Fruit fly (Drosophila melanogaster): ENCODE data around the gene Pcyt2.
A peak's percentile ranks its signal among the peaks of the same experiment; 100 is the strongest.

The Pcyt2 gene

DNA sequence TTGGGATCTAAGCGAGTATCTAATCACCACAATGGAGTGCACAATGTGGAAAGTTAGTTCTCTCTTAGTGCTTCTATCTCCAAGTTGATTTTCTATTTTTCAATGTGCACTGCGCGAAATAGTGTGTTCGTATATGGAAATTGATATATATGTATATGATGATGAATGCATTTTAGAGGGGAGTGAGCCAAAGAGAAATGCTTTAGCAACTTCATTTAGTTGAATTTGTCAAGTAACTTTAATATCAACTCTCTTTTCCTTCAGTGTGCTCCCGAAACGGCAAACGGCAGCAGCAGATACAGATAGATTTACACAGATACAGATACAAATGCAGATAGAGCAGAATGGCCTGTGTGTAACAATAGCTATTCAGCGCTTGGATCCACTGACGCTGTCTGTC, 30.7 kb downstream of the Pcyt2 start (continued):
- TF ChIP-seq Atf6 (GFP tag; IDR thresholded peaks at IDR 0.05) (peak; percentile 36; the same call in 1 of the 2 replicates), CG7987 (GFP tag; optimal IDR thresholded peaks at IDR 0.05) (no peak), CG2116 (GFP tag; optimal IDR thresholded peaks at IDR 0.05) (peak; percentile 18), CG13287 (GFP tag; IDR thresholded peaks at IDR 0.05; ENCODE audit: partially characterized antibody) (no peak), NC2β (GFP tag; optimal IDR thresholded peaks at IDR 0.05) (peak; percentile 64), CG5245 (GFP tag; optimal IDR thresholded peaks at IDR 0.05) (no peak), Oli (tag; optimal IDR thresholded peaks at IDR 0.05) (peak; percentile 72), CG16813 (GFP tag; IDR thresholded peaks at IDR 0.05; ENCODE audit: partially characterized antibody) (no peak), Rfx (GFP tag; IDR thresholded peaks at IDR 0.05) (peak; percentile 66), HLH4C (GFP tag; IDR thresholded peaks at IDR 0.05; ENCODE audit: partially characterized antibody) (no peak), CG30431 (GFP tag; optimal IDR thresholded peaks at IDR 0.05) (peak; percentile 52), CG7963 (GFP tag; IDR thresholded peaks at IDR 0.05; ENCODE audit: partially characterized antibody) (no peak), Bteb2 (GFP tag; optimal IDR thresholded peaks at IDR 0.05) (peak; percentile 16), CG7786 (GFP tag; optimal IDR thresholded peaks at IDR 0.05) (peak; percentile 26), CG3995 (GFP tag; optimal IDR thresholded peaks at IDR 0.05) (no peak), slbo (GFP tag; IDR thresholded peaks at IDR 0.05) (peak; percentile 66), Lhr (GFP tag; optimal IDR thresholded peaks at IDR 0.05) (peak; percentile 17), sd (tag; optimal IDR thresholded peaks at IDR 0.05) (no peak), CG16779 (GFP tag; IDR thresholded peaks at IDR 0.05) (no peak), CG9797 (GFP tag; optimal IDR thresholded peaks at IDR 0.05) (no peak), ems (GFP tag; optimal IDR thresholded peaks at IDR 0.05) (peak; percentile 57), CG32772 (GFP tag; IDR thresholded peaks at IDR 0.05) (peak; percentile 65), CG2875 (GFP tag; optimal IDR thresholded peaks at IDR 0.05) (peak; percentile 56), CG15601 (tag; optimal IDR thresholded peaks at IDR 0.05) (peak; percentile 59), CG13624 (GFP tag; optimal IDR thresholded peaks at IDR 0.05) (peak; percentile 55), NfI (GFP tag; optimal IDR thresholded peaks at IDR 0.05) (peak; percentile 32), E2f1 (GFP tag; IDR thresholded peaks at IDR 0.05) (peak; percentile 34; the same call in 1 of the 2 replicates), CG18011 (GFP tag; optimal IDR thresholded peaks at IDR 0.05) (no peak), repo (GFP tag; optimal IDR thresholded peaks at IDR 0.05) (no peak), lola (GFP tag; optimal IDR thresholded peaks at IDR 0.05) (peak in 1 of 3 experiments; percentile 59), zen2 (GFP tag; IDR thresholded peaks at IDR 0.05; ENCODE audit: partially characterized antibody) (no peak), Chrac-16 (GFP tag; optimal IDR thresholded peaks at IDR 0.05) (peak; percentile 71), CG2712 (tag; optimal IDR thresholded peaks at IDR 0.05) (peak; percentile 80), psq (GFP tag; optimal IDR thresholded peaks at IDR 0.05) (peak; percentile 22), pb (GFP tag; optimal IDR thresholded peaks at IDR 0.05) (no peak), B-H1 (GFP tag; IDR thresholded peaks at IDR 0.05) (peak; percentile 36; the same call in 2 of the 3 replicates), CG14710 (tag; optimal IDR thresholded peaks at IDR 0.05) (no peak), Atf3 (GFP tag; optimal IDR thresholded peaks at IDR 0.05) (peak; percentile 52), Ravus (GFP tag; IDR thresholded peaks at IDR 0.05) (no peak), wor (GFP tag; IDR thresholded peaks at IDR 0.05) (no peak; the same call in 1 of the 2 replicates), CG8924 (tag; optimal IDR thresholded peaks at IDR 0.05) (peak; percentile 69), oc (tag; optimal IDR thresholded peaks at IDR 0.05) (peak; percentile 59), Awh (GFP tag; IDR thresholded peaks at IDR 0.05) (peak; percentile 70; the same call in 1 of the 2 replicates), corto (GFP tag; optimal IDR thresholded peaks at IDR 0.05) (no peak), CG3065 (GFP tag; optimal IDR thresholded peaks at IDR 0.05) (peak; percentile 22), CG34376 (GFP tag; optimal IDR thresholded peaks at IDR 0.05) (no peak), sisA (GFP tag; IDR thresholded peaks at IDR 0.05) (peak; percentile 30; the same call in 1 of the 2 replicates), YL-1 (GFP tag; optimal IDR thresholded peaks at IDR 0.05) (no peak), Camta (GFP tag; optimal IDR thresholded peaks at IDR 0.05) (no peak), H2.0 (GFP tag; IDR thresholded peaks at IDR 0.05) (peak; percentile 57)

Measured in whole organism, embryonic.